Worm (Caenorhabditis elegans): ENCODE results near the gene coq-2.

- no peak for TF ChIP-seq ama-1 (optimal IDR thresholded peaks at IDR 0.05)
- no peak for TF ChIP-seq nhr-28 (tag; optimal IDR thresholded peaks at IDR 0.05)
- no peak for TF ChIP-seq efl-1 (optimal IDR thresholded peaks at IDR 0.05)
- no peak for TF ChIP-seq efl-1 (GFP tag; optimal IDR thresholded peaks at IDR 0.05 in 1 of 2)
- TF ChIP-seq nhr-237 (tag; optimal IDR thresholded peaks at IDR 0.05) = no peak
- TF ChIP-seq zag-1 (tag; optimal IDR thresholded peaks at IDR 0.05) = no peak
- TF ChIP-seq nhr-11 (tag; optimal IDR thresholded peaks at IDR 0.05) = no peak
- TF ChIP-seq fos-1 (tag; optimal IDR thresholded peaks at IDR 0.05) = no peak
- no peak for TF ChIP-seq mab-9 (GFP tag; IDR thresholded peaks at IDR 0.05)
- no peak for TF ChIP-seq nhr-12 (tag; optimal IDR thresholded peaks at IDR 0.05)
- TF ChIP-seq lsy-2 (tag; optimal IDR thresholded peaks at IDR 0.05) = no peak
- no peak for TF ChIP-seq sptf-1 (tag; optimal IDR thresholded peaks at IDR 0.05)
Observed at ce11 chrIII:6974952-6975351, 39.2 kb downstream of the coq-2 start.

Data from whole organism, L1 larva.